Fruit fly (Drosophila melanogaster) whole organism, embryonic: ENCODE measurements around the gene CG17121.
A peak's percentile ranks its signal among the peaks of the same experiment; 100 is the strongest.

Experiments
- Abd-B ChIP-seq: fragments of 200-800 bp; sonication (Bioruptor generic); optimal IDR thresholded peaks from 2 replicates; lab custom pipeline; 2018; ENCODE audit warnings: missing biosample characterization, mild to moderate bottlenecking, missing genetic modification characterization, moderate library complexity
- Bgb ChIP-seq: fragments of 200-800 bp; sonication (Bioruptor generic); IDR thresholded peaks from 2 replicates; pipeline ENCODE4 v1.3.6; 2022; ENCODE audit warnings: missing biosample characterization, missing genetic modification characterization; ENCODE audit not compliant: partially characterized antibody
- CG10366 ChIP-seq: fragments of 200-800 bp; sonication (Bioruptor generic); IDR thresholded peaks from 2 replicates; pipeline ENCODE4 v1.3.6; 2022; ENCODE audit warnings: missing biosample characterization, missing genetic modification characterization
- CG12659 ChIP-seq: fragments of 200-800 bp; sonication (Bioruptor generic); optimal IDR thresholded peaks from 3 replicates; lab custom pipeline; 2017; ENCODE audit warnings: mild to moderate bottlenecking, missing biosample characterization, missing genetic modification reagents, missing genetic modification characterization
- CG12942 ChIP-seq: fragments of 200-800 bp; sonication (Bioruptor generic); optimal IDR thresholded peaks from 3 replicates; lab custom pipeline; 2016; ENCODE audit warnings: missing biosample characterization, missing genetic modification characterization
- CG13894 ChIP-seq: fragments of 200-800 bp; sonication (Bioruptor generic); optimal IDR thresholded peaks from 3 replicates; lab custom pipeline; 2018; ENCODE audit warnings: missing biosample characterization, mild to moderate bottlenecking, missing genetic modification characterization, moderate library complexity
- CG16815 ChIP-seq: fragments of 200-800 bp; sonication (Bioruptor generic); optimal IDR thresholded peaks from 3 replicates; lab custom pipeline; 2017; ENCODE audit warnings: missing biosample characterization, mild to moderate bottlenecking, missing genetic modification characterization
- CG17359 ChIP-seq: fragments of 200-800 bp; sonication (Bioruptor generic); optimal IDR thresholded peaks from 3 replicates; lab custom pipeline; 2018; ENCODE audit warnings: missing biosample characterization, mild to moderate bottlenecking, missing genetic modification characterization, moderate library complexity
- CG18619 ChIP-seq: fragments of 200-800 bp; sonication (Bioruptor generic); optimal IDR thresholded peaks from 3 replicates; lab custom pipeline; 2017; ENCODE audit warnings: missing biosample characterization, mild to moderate bottlenecking, missing genetic modification characterization
- CG2678 ChIP-seq: fragments of 200-800 bp; sonication (Bioruptor generic); optimal IDR thresholded peaks from 3 replicates; lab custom pipeline; 2019; ENCODE audit warnings: missing biosample characterization, mild to moderate bottlenecking, missing genetic modification characterization, moderate library complexity
- CG2712 ChIP-seq: fragments of 200-800 bp; optimal IDR thresholded peaks from 3 replicates; lab custom pipeline; 2019; ENCODE audit warnings: missing biosample characterization, mild to moderate bottlenecking, missing genetic modification characterization, moderate library complexity
- CG31224 ChIP-seq: fragments of 200-800 bp; sonication (Bioruptor generic); IDR thresholded peaks from 2 replicates; pipeline ENCODE4 v1.3.6; 2022; ENCODE audit warnings: missing biosample characterization, missing genetic modification characterization
- CG32532 ChIP-seq: fragments of 200-800 bp; sonication (Bioruptor generic); IDR thresholded peaks from 2 replicates; pipeline ENCODE4 v1.3.6; 2022; ENCODE audit warnings: missing biosample characterization, missing genetic modification characterization
- CG33213 ChIP-seq: fragments of 200-800 bp; sonication (Bioruptor generic); optimal IDR thresholded peaks from 3 replicates; lab custom pipeline; 2016; ENCODE audit warnings: missing biosample characterization, missing genetic modification characterization
- CG3407 ChIP-seq: fragments of 200-800 bp; sonication (Bioruptor generic); optimal IDR thresholded peaks from 2 replicates; lab custom pipeline; 2018; ENCODE audit warnings: missing biosample characterization, mild to moderate bottlenecking, missing genetic modification characterization
- CG4424 ChIP-seq: fragments of 200-800 bp; sonication (Bioruptor generic); optimal IDR thresholded peaks from 3 replicates; lab custom pipeline; 2016; ENCODE audit warnings: missing biosample characterization, missing genetic modification characterization
- CG6791 ChIP-seq: fragments of 200-800 bp; sonication (Bioruptor generic); IDR thresholded peaks from 3 replicates; pipeline ENCODE4 v1.3.6; 2022; ENCODE audit warnings: missing biosample characterization, missing genetic modification characterization; ENCODE audit not compliant: partially characterized antibody
- CG7928 ChIP-seq: fragments of 200-800 bp; sonication (Bioruptor generic); optimal IDR thresholded peaks from 2 replicates; lab custom pipeline; 2017; ENCODE audit warnings: missing biosample characterization, mild to moderate bottlenecking, missing genetic modification characterization
- CG8359 ChIP-seq: fragments of 200-800 bp; sonication (Bioruptor generic); optimal IDR thresholded peaks from 2 replicates; lab custom pipeline; 2017; ENCODE audit warnings: missing biosample characterization, mild to moderate bottlenecking, missing genetic modification characterization, borderline replicate concordance
- CG9817 ChIP-seq: fragments of 200-800 bp; sonication (Bioruptor generic); optimal IDR thresholded peaks from 2 replicates; lab custom pipeline; 2018; ENCODE audit warnings: missing biosample characterization, mild to moderate bottlenecking, missing genetic modification characterization, moderate library complexity
- Dek ChIP-seq: fragments of 200-800 bp; sonication (Bioruptor generic); optimal IDR thresholded peaks from 3 replicates; lab custom pipeline; 2019; ENCODE audit warnings: missing biosample characterization, mild to moderate bottlenecking, missing genetic modification characterization, moderate library complexity
- Ets97D ChIP-seq: fragments of 200-800 bp; sonication (Bioruptor generic); optimal IDR thresholded peaks from 3 replicates; lab custom pipeline; 2016; ENCODE audit warnings: missing biosample characterization, missing genetic modification characterization
- HLH3B ChIP-seq: fragments of 200-800 bp; sonication (Bioruptor generic); IDR thresholded peaks from 2 replicates; pipeline ENCODE4 v1.3.6; 2022; ENCODE audit warnings: missing biosample characterization, missing genetic modification characterization
- HLH54F ChIP-seq: fragments of 200-800 bp; sonication (Bioruptor generic); optimal IDR thresholded peaks from 3 replicates; lab custom pipeline; 2016; ENCODE audit warnings: missing biosample characterization, missing genetic modification characterization
- Hand ChIP-seq: fragments of 200-800 bp; sonication (Bioruptor generic); optimal IDR thresholded peaks from 2 replicates; lab custom pipeline; 2017; ENCODE audit warnings: mild to moderate bottlenecking, missing biosample characterization, missing genetic modification reagents, missing genetic modification characterization
- NC2β ChIP-seq: fragments of 200-800 bp; sonication (Bioruptor generic); optimal IDR thresholded peaks from 2 replicates; lab custom pipeline; 2016; ENCODE audit warnings: missing biosample characterization, missing genetic modification characterization
- Poxn ChIP-seq: fragments of 200-800 bp; sonication (Bioruptor generic); IDR thresholded peaks from 2 replicates; pipeline ENCODE4 v1.3.6; 2022; ENCODE audit warnings: missing biosample characterization, missing genetic modification characterization
- Sox102F ChIP-seq: fragments of 200-800 bp; sonication (Bioruptor generic); optimal IDR thresholded peaks from 2 replicates; lab custom pipeline; 2018; ENCODE audit warnings: missing biosample characterization, mild to moderate bottlenecking, missing genetic modification characterization, moderate library complexity
- Spps ChIP-seq: fragments of 200-800 bp; sonication (Bioruptor generic); optimal IDR thresholded peaks from 2 replicates; lab custom pipeline; 2018; ENCODE audit warnings: missing biosample characterization, mild to moderate bottlenecking, missing genetic modification characterization
- aop ChIP-seq: fragments of 200-800 bp; sonication (Bioruptor generic); IDR thresholded peaks from 2 replicates; pipeline ENCODE4 v1.3.6; 2022; ENCODE audit warnings: missing biosample characterization, missing genetic modification characterization
- ato ChIP-seq: fragments of 200-800 bp; sonication (Bioruptor generic); IDR thresholded peaks from 2 replicates; pipeline ENCODE4 v1.3.6; 2022; ENCODE audit warnings: missing biosample characterization, missing genetic modification characterization; ENCODE audit not compliant: partially characterized antibody
- bigmax ChIP-seq: fragments of 200-800 bp; sonication (Bioruptor generic); optimal IDR thresholded peaks from 2 replicates; lab custom pipeline; 2018; ENCODE audit warnings: missing biosample characterization, mild to moderate bottlenecking, missing genetic modification characterization
- br ChIP-seq: fragments of >200 bp; optimal IDR thresholded peaks from 2 replicates; lab custom pipeline; 2017
- chinmo ChIP-seq: fragments of 200-800 bp; sonication (Bioruptor generic); IDR thresholded peaks from 4 replicates; pipeline ENCODE4 v1.3.6; 2022; ENCODE audit warnings: missing biosample characterization, missing genetic modification characterization; ENCODE audit not compliant: partially characterized antibody
- ci ChIP-seq: fragments of 200-800 bp; sonication (Bioruptor generic); IDR thresholded peaks from 3 replicates; pipeline ENCODE4 v1.3.6; 2022; ENCODE audit warnings: missing biosample characterization, missing genetic modification characterization
- dmrt99B ChIP-seq: fragments of 200-800 bp; sonication (Bioruptor generic); optimal IDR thresholded peaks from 2 replicates; lab custom pipeline; 2018; ENCODE audit warnings: missing biosample characterization, mild to moderate bottlenecking, missing genetic modification characterization, moderate library complexity
- dysf ChIP-seq: fragments of 200-800 bp; sonication (Bioruptor generic); IDR thresholded peaks from 3 replicates; pipeline ENCODE4 v1.3.6; 2022; ENCODE audit warnings: missing biosample characterization, missing genetic modification characterization
- eve ChIP-seq, 2 experiments: fragments of >200 bp; optimal IDR thresholded peaks; 2 replicates each; lab custom pipeline; 2017; ENCODE audit warnings: missing biosample characterization in 2 of 2, missing genetic modification characterization in 2 of 2
- ewg ChIP-seq: fragments of 200-800 bp; sonication (Bioruptor generic); optimal IDR thresholded peaks from 3 replicates; lab custom pipeline; 2017; ENCODE audit warnings: mild to moderate bottlenecking, missing biosample characterization, missing genetic modification reagents, missing genetic modification characterization
- hkb ChIP-seq, 2 experiments: fragments of 200-800 bp in 1 of 2; fragments of >200 bp in 1 of 2; sonication (Bioruptor generic) in 1 of 2; IDR thresholded peaks in 1 of 2; optimal IDR thresholded peaks in 1 of 2; 2 replicates each; pipeline versions ENCODE4 v1.3.6 to Lab custom; 2017 to 2022; ENCODE audit warnings: missing biosample characterization in 1 of 2, missing genetic modification characterization in 1 of 2
- pita ChIP-seq: fragments of 200-800 bp; sonication (Bioruptor generic); optimal IDR thresholded peaks from 2 replicates; lab custom pipeline; 2017; ENCODE audit warnings: missing biosample characterization, mild to moderate bottlenecking, missing genetic modification characterization
- pum ChIP-seq: fragments of 200-800 bp; sonication (Bioruptor generic); optimal IDR thresholded peaks from 2 replicates; lab custom pipeline; 2016; ENCODE audit warnings: missing biosample characterization, missing genetic modification characterization
- row ChIP-seq: fragments of 200-800 bp; sonication (Bioruptor generic); IDR thresholded peaks from 3 replicates; pipeline ENCODE4 v1.3.6; 2022; ENCODE audit warnings: missing biosample characterization, missing genetic modification characterization
- sna ChIP-seq: fragments of 200-800 bp; sonication (Bioruptor generic); IDR thresholded peaks from 2 replicates; pipeline ENCODE4 v1.3.6; 2022; ENCODE audit warnings: missing biosample characterization, missing genetic modification characterization; ENCODE audit not compliant: partially characterized antibody
- sqz ChIP-seq: fragments of 200-800 bp; sonication (Bioruptor generic); optimal IDR thresholded peaks from 3 replicates; lab custom pipeline; 2018; ENCODE audit warnings: missing biosample characterization, mild to moderate bottlenecking, missing genetic modification characterization
- stwl ChIP-seq: fragments of 200-800 bp; sonication (Bioruptor generic); optimal IDR thresholded peaks from 3 replicates; lab custom pipeline; 2018; ENCODE audit warnings: missing biosample characterization, mild to moderate bottlenecking, missing genetic modification characterization, moderate library complexity
- tgo ChIP-seq: fragments of 200-800 bp; sonication (Bioruptor generic); IDR thresholded peaks from 3 replicates; pipeline ENCODE4 v1.3.6; 2022; ENCODE audit warnings: missing biosample characterization, missing genetic modification characterization
- unc-4 ChIP-seq: fragments of 200-800 bp; sonication (Bioruptor generic); IDR thresholded peaks from 2 replicates; pipeline ENCODE4 v1.3.6; 2022; ENCODE audit warnings: missing biosample characterization, missing genetic modification characterization; ENCODE audit not compliant: partially characterized antibody
- yki ChIP-seq: fragments of >200 bp; optimal IDR thresholded peaks from 3 replicates; lab custom pipeline; 2018
- zfh1 ChIP-seq: fragments of 200-800 bp; sonication (Bioruptor generic); IDR thresholded peaks from 3 replicates; pipeline ENCODE4 v1.3.6; 2022; ENCODE audit warnings: missing biosample characterization, missing genetic modification characterization

CG17121 gene

DNA sequence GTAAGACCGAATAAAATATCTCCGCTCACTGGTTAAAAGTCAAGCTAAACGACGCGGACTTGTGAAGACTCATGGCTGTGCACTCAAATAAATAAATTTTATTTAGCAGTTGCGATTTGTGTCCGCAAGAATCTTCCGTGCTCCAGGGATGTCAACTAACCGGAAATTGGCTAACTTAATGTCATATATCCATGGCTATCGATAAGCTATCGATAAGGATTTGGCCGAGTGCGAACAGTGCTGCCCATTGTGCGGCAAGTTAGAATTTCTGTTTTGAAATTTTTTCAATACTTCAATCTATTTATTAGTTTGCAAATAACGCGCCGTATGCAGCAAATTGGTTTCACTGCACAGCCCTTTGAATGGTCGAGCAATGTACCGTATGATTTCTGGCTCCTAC, 5.9 kb upstream of the CG17121 start, which contains the start of gene p53 (continued):
- TF ChIP-seq ewg = peak; percentile 59
- peak; percentile 62 for TF ChIP-seq CG4424 (GFP tag; lab: Kevin White, UChicago)
- TF ChIP-seq CG16815 = peak; percentile 19
- peak; percentile 70 for TF ChIP-seq ato (GFP tag; lab: Robert Waterston, UW)
- TF ChIP-seq bigmax = peak; percentile 52
- TF ChIP-seq Hand (GFP tag; lab: Kevin White, UChicago) = peak; percentile 35
- TF ChIP-seq Dek = peak; percentile 37
- TF ChIP-seq tgo = peak; percentile 60; the same call in 2 of the 3 replicates
- peak; percentile 55 for TF ChIP-seq CG3407 (GFP tag; lab: Kevin White, UChicago)
- peak; percentile 85 for TF ChIP-seq CG18619 (GFP tag; lab: Kevin White, UChicago)
- peak; percentile 84 for TF ChIP-seq CG7928 (GFP tag; lab: Kevin White, UChicago)
- peak; percentile 66 for TF ChIP-seq CG9817 (tag; lab: Kevin White, UChicago)
- TF ChIP-seq yki (lab: Kevin White, UChicago) = no peak
- TF ChIP-seq hkb (optimal IDR thresholded peaks at IDR 0.05; lab: Kevin White, UChicago) = no peak
- TF ChIP-seq hkb (GFP tag; IDR thresholded peaks at IDR 0.05; lab: Robert Waterston, UW) = peak; percentile 64
- peak; percentile 52 for TF ChIP-seq HLH54F (GFP tag; lab: Kevin White, UChicago)
- TF ChIP-seq zfh1 = peak; percentile 76
- TF ChIP-seq CG32532 (GFP tag; lab: Robert Waterston, UW) = peak; percentile 80
- peak; percentile 43 for TF ChIP-seq CG12942 (GFP tag; lab: Kevin White, UChicago)
- peak; percentile 76 for TF ChIP-seq HLH3B (GFP tag; lab: Robert Waterston, UW)
- peak; percentile 71 for TF ChIP-seq CG2712 (tag; lab: Kevin White, UChicago)
- 0 out of 2 replicates have a peak, but pooled peaks have one; percentile 32 for TF ChIP-seq CG31224 (GFP tag; lab: Robert Waterston, UW)
- TF ChIP-seq row (GFP tag; lab: Robert Waterston, UW) = peak; percentile 55
- no peak for TF ChIP-seq Poxn
- TF ChIP-seq CG12659 (GFP tag; lab: Kevin White, UChicago) = peak; percentile 73
- peak; percentile 76 for TF ChIP-seq unc-4 (GFP tag; lab: Robert Waterston, UW)
- TF ChIP-seq CG6791 (GFP tag; lab: Robert Waterston, UW) = peak; percentile 80
- TF ChIP-seq ci (GFP tag; lab: Robert Waterston, UW) = peak; percentile 92
- TF ChIP-seq Bgb (GFP tag; lab: Robert Waterston, UW) = peak; percentile 76
- no peak for TF ChIP-seq pita (GFP tag; lab: Kevin White, UChicago)
- peak; percentile 88 for TF ChIP-seq CG33213 (GFP tag; lab: Kevin White, UChicago)
- peak; percentile 45 for TF ChIP-seq sqz (GFP tag; lab: Kevin White, UChicago)
- peak; percentile 49 for TF ChIP-seq CG8359 (GFP tag; lab: Kevin White, UChicago)
- TF ChIP-seq CG17359 = peak; percentile 72
- TF ChIP-seq Sox102F = peak; percentile 30
- TF ChIP-seq Abd-B (GFP tag; lab: Kevin White, UChicago) = peak; percentile 61
- TF ChIP-seq CG2678 = peak; percentile 55
- peak; percentile 46 for TF ChIP-seq CG13894 (tag; lab: Kevin White, UChicago)
- peak; percentile 90 for TF ChIP-seq stwl
- peak; percentile 61; the same call in 1 of the 2 replicates for TF ChIP-seq sna
- no peak for TF ChIP-seq aop (GFP tag; lab: Robert Waterston, UW)
- TF ChIP-seq eve (GFP tag; optimal IDR thresholded peaks at IDR 0.05; lab: Kevin White, UChicago) = no peak
- TF ChIP-seq Ets97D = peak; percentile 99
- TF ChIP-seq CG10366 (GFP tag; lab: Robert Waterston, UW) = peak; percentile 60
- no peak for TF ChIP-seq br (lab: Kevin White, UChicago)
- TF ChIP-seq dysf (GFP tag; lab: Robert Waterston, UW) = peak; percentile 74; the same call in 2 of the 3 replicates
- no peak for TF ChIP-seq Spps (tag; lab: Kevin White, UChicago)
- TF ChIP-seq chinmo (GFP tag; lab: Robert Waterston, UW) = 0 out of 4 replicates have a peak, but pooled peaks have one; percentile 48
- TF ChIP-seq NC2β = peak; percentile 84
- TF ChIP-seq pum (GFP tag; lab: Kevin White, UChicago) = peak; percentile 40
- TF ChIP-seq dmrt99B = no peak
